Worm (Caenorhabditis elegans): ENCODE results near the gene gtbp-1.

- TF ChIP-seq zag-1 (tag; optimal IDR thresholded peaks at IDR 0.05) (no peak), nhr-11 (tag; optimal IDR thresholded peaks at IDR 0.05) (no peak), egl-27 (tag; optimal IDR thresholded peaks at IDR 0.05) (no peak), pqm-1 (tag; optimal IDR thresholded peaks at IDR 0.05) (no peak), ama-1 (optimal IDR thresholded peaks at IDR 0.05) (no peak), elt-2 (tag; optimal IDR thresholded peaks at IDR 0.05) (no peak), aly-2 (tag; optimal IDR thresholded peaks at IDR 0.05) (no peak), nhr-237 (tag; optimal IDR thresholded peaks at IDR 0.05) (no peak), unc-62 (GFP tag; optimal IDR thresholded peaks at IDR 0.05) (no peak), nhr-77 (tag; optimal IDR thresholded peaks at IDR 0.05) (no peak), nhr-43 (tag; optimal IDR thresholded peaks at IDR 0.05; ENCODE audit: poor library complexity, severe bottlenecking) (no peak), fos-1 (tag; optimal IDR thresholded peaks at IDR 0.05) (no peak)
Observed at ce11 chrIV:10116765-10117164, 12.0 kb downstream of the gtbp-1 start.

Measured in whole organism, L3 larva.